Fruit fly (Drosophila melanogaster) S2 (cell line): Measurements from ENCODE around the gene axo.

Source experiments
- CG8478 ChIP-seq: fragments of >200 bp; optimal IDR thresholded peaks from 2 replicates; lab custom pipeline; 2018
- CTCF ChIP-seq, 2 experiments: fragments of >200 bp; optimal IDR thresholded peaks; 2 replicates each; lab custom pipeline; 2018

DNA sequence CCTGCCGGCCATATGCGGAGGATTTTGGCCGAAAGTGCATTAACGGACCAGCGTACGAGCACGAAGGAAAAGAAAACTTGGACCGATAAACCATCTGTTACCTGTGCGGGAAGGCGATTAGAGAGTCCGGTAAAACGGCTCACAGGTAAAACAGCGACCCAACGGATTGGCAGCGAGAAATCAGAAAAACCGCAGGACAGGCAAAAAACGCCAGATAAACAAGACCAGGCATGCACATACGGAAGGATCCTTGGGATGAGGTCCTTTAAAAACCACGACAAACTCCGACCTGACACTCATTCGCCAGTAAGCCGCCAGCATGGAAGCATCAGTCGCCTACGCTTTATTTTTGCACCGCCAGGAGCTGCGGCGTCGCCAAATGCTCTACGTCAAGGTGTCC lies 9.6 kb downstream of the axo start, which contains the start of gene CG34266:
- TF ChIP-seq CTCF (optimal IDR thresholded peaks at IDR 0.05; lab: Kevin White, UChicago) (no peak), CG8478 (lab: Kevin White, UChicago) (no peak)
